Fruit fly (Drosophila melanogaster): Measurements from ENCODE around the gene heca.

Gene heca

dm6 chr3R:30413795-30414194 lies 136.1 kb downstream of the heca start (continued):
- TF ChIP-seq CG10431 (GFP tag; optimal IDR thresholded peaks at IDR 0.05) (no peak), repo (GFP tag; optimal IDR thresholded peaks at IDR 0.05) (no peak), CG1602 (GFP tag; optimal IDR thresholded peaks at IDR 0.05) (no peak), CG1832 (GFP tag; optimal IDR thresholded peaks at IDR 0.05) (no peak), CG6272 (GFP tag; IDR thresholded peaks at IDR 0.05) (peak; percentile 38; the same call in 1 of the 2 replicates), CG11696 (GFP tag; IDR thresholded peaks at IDR 0.05) (no peak), CG6791 (GFP tag; IDR thresholded peaks at IDR 0.05; ENCODE audit: partially characterized antibody) (no peak), CG4424 (GFP tag; optimal IDR thresholded peaks at IDR 0.05) (peak; percentile 60), CG14014 (GFP tag; IDR thresholded peaks at IDR 0.05) (peak; percentile 49; the same call in 1 of the 2 replicates), esg (GFP tag; conservative IDR thresholded peaks at IDR 0.05) (peak; percentile 59), CG3838 (GFP tag; optimal IDR thresholded peaks at IDR 0.05) (no peak), tna (GFP tag; IDR thresholded peaks at IDR 0.05; ENCODE audit: partially characterized antibody) (no peak), CG2120 (GFP tag; optimal IDR thresholded peaks at IDR 0.05) (peak; percentile 25), seq (GFP tag; IDR thresholded peaks at IDR 0.05) (0 out of 2 replicates have a peak, but pooled peaks have one; percentile 22), ato (GFP tag; IDR thresholded peaks at IDR 0.05; ENCODE audit: partially characterized antibody) (no peak), E2f1 (GFP tag; IDR thresholded peaks at IDR 0.05) (peak; percentile 41), vfl (GFP tag; optimal IDR thresholded peaks at IDR 0.05) (no peak), Eip74EF (GFP tag; optimal IDR thresholded peaks at IDR 0.05) (peak in 1 of 2 experiments; percentile 29), Adf1 (GFP tag; IDR thresholded peaks at IDR 0.05) (no peak), tio (GFP tag; optimal IDR thresholded peaks at IDR 0.05) (peak; percentile 19), pzg (GFP tag; optimal IDR thresholded peaks at IDR 0.05) (no peak), vvl (GFP tag; IDR thresholded peaks at IDR 0.05) (peak; percentile 83), CG3995 (GFP tag; optimal IDR thresholded peaks at IDR 0.05) (no peak), CG10147 (GFP tag; optimal IDR thresholded peaks at IDR 0.05) (peak; percentile 9), nerfin-2 (GFP tag; IDR thresholded peaks at IDR 0.05; ENCODE audit: partially characterized antibody) (no peak), CG9609 (GFP tag; optimal IDR thresholded peaks at IDR 0.05) (peak; percentile 7), Opbp (GFP tag; IDR thresholded peaks at IDR 0.05; ENCODE audit: partially characterized antibody) (no peak), D19B (GFP tag; optimal IDR thresholded peaks at IDR 0.05) (no peak), ase (GFP tag; IDR thresholded peaks at IDR 0.05) (peak; percentile 41; the same call in 1 of the 3 replicates), CG30403 (GFP tag; optimal IDR thresholded peaks at IDR 0.05) (peak; percentile 54), CG10274 (GFP tag; optimal IDR thresholded peaks at IDR 0.05) (no peak), CG12659 (GFP tag; optimal IDR thresholded peaks at IDR 0.05) (peak; percentile 20), mam (GFP tag; optimal IDR thresholded peaks at IDR 0.05) (peak; percentile 46), inv (GFP tag; IDR thresholded peaks at IDR 0.05; ENCODE audit: partially characterized antibody) (no peak), jumu (GFP tag; optimal IDR thresholded peaks at IDR 0.05) (no peak), Hmx (GFP tag; optimal IDR thresholded peaks at IDR 0.05) (no peak), Hey (tag; optimal IDR thresholded peaks at IDR 0.05) (no peak), CG6683 (GFP tag; optimal IDR thresholded peaks at IDR 0.05) (no peak), CG4820 (GFP tag; optimal IDR thresholded peaks at IDR 0.05) (peak; percentile 59), CG8924 (tag; optimal IDR thresholded peaks at IDR 0.05) (no peak), hkb (optimal IDR thresholded peaks at IDR 0.05) (no peak), hkb (GFP tag; IDR thresholded peaks at IDR 0.05) (peak; percentile 74), cad (GFP tag; optimal IDR thresholded peaks at IDR 0.05) (no peak), Taf1 (GFP tag; IDR thresholded peaks at IDR 0.05) (no peak), HmgZ (tag; optimal IDR thresholded peaks at IDR 0.05) (no peak), CG2199 (GFP tag; IDR thresholded peaks at IDR 0.05) (no peak), sob (GFP tag; IDR thresholded peaks at IDR 0.05) (0 out of 2 replicates have a peak, but pooled peaks have one; percentile 42), CG17912 (GFP tag; optimal IDR thresholded peaks at IDR 0.05) (no peak), CG10462 (GFP tag; optimal IDR thresholded peaks at IDR 0.05) (no peak), Ptx1 (GFP tag; IDR thresholded peaks at IDR 0.05) (peak; percentile 59), CG3726 (GFP tag; IDR thresholded peaks at IDR 0.05) (0 out of 3 replicates have a peak, but pooled peaks have one; percentile 20), shn (GFP tag; optimal IDR thresholded peaks at IDR 0.05) (no peak)
